Fruit fly (Drosophila melanogaster): ENCODE results near the gene CG10591.

DNA sequence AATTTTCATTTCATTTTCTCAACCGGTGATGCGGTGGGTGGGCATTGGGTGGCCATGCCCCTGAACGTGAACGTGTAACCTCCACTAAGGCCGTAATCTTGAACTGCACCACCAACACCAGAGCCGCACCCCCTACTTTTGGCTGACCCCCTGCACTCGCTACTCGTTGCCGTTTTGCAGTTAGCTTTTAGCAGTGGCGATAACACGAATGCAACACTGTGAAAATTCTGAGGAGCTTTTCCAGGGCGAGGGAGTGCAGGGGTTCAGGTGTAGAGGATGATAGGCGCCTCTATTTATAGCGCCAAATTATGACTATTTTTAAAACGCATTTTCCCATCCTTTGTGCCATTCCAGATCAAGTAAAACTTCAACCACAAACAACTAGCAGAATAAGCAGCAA lies 44.2 kb upstream of the CG10591 start:
- TF ChIP-seq CG8478 (optimal IDR thresholded peaks at IDR 0.05), result no peak
- TF ChIP-seq CTCF (optimal IDR thresholded peaks at IDR 0.05), result no peak

Measured in S2 (cell line).